Worm (Caenorhabditis elegans): ENCODE measurements around the gene vps-60.

Gene vps-60

DNA sequence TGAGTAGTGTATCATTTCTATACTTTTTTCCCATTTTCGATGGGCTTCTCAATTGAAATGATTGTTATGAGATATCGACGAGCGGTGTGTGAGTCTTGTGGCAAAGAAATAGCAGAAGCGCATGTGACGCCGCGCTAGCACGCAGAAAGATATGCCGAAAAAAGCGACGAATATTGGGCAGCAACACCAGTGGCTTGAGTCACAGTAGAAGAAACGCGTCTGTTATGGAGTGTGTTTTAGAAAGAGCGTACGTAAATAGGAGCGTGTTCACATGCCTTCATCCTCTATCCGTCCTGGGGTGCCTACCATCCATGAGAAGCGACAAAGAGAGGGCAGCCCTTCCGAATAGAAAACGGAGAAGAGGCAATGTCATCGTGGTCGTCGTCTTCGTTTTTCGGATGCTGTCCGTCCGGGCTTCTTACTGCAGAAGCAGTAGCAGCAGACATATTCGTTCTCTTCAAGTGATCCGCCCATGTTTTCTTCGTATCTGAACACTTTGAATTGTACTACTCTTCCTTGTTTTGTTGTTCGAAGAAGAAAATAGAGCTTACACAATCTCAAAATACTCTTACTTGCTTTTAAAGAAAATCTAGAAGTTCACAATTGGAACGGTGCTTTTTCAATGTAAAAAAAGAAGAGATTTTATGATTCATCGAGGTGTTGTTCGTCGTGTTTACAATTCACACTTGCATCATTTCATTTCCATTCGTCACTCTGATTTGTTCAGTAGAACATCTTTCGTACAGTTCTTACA, 4.0 kb upstream of the vps-60 start:
- TF ChIP-seq ref-2 (tag; optimal IDR thresholded peaks at IDR 0.05) (peak; percentile 4), sox-2 (GFP tag; IDR thresholded peaks at IDR 0.05) (no peak)

- TF ChIP-seq ceh-48 (tag; optimal IDR thresholded peaks at IDR 0.05) (no peak), ceh-9 (tag; optimal IDR thresholded peaks at IDR 0.05) (no peak), sdc-2 (tag; optimal IDR thresholded peaks at IDR 0.05) (no peak), pha-4 (tag; optimal IDR thresholded peaks at IDR 0.05) (no peak), F13H6.1 (tag; optimal IDR thresholded peaks at IDR 0.05) (no peak), odd-2 (tag; optimal IDR thresholded peaks at IDR 0.05) (no peak)
Measured at ce11 chrV:8608483-8608882, 2.6 kb upstream of the vps-60 start.

ce11 chrV:8607353-8607850, 1.5 kb upstream of the vps-60 start, which contains the start of gene smk-1:
TSS of gene smk-1 (plus strand) at chrV:8607800.
- TF ChIP-seq lim-6 (tag; optimal IDR thresholded peaks at IDR 0.05) (no peak), ceh-45 (GFP tag; IDR thresholded peaks at IDR 0.05) (no peak), pqm-1 (tag; optimal IDR thresholded peaks at IDR 0.05) (no peak), zip-5 (tag; optimal IDR thresholded peaks at IDR 0.05) (no peak), pha-2 (tag; optimal IDR thresholded peaks at IDR 0.05) (no peak)

DNA sequence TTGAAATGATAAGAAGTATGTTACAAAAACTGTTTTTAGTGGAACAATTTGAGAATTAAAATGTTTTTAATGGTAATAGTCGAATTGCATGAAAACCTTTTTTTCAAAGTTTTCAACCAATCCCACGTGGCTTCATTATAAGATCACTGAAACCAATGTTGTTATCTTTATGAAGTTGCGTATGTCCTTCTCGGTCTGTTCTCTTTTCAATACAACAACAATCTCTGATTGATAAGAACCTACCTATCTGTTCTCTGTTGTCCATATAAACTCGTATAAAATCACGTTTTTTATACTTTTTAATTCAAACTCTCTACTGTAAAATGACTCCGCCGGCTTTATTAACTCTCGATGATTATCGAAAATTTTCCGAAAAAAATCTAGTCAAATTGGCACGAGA, 2.7 kb downstream of the vps-60 start, which contains the start of gene F41E6.5:
Gene F41E6.5, plus strand, starts transcription at position 209 of the 400 bp plus-strand sequence.
- TF ChIP-seq hlh-30 (tag; optimal IDR thresholded peaks at IDR 0.05; ENCODE audit: insufficient read depth): no peak
- TF ChIP-seq tbx-7 (tag; optimal IDR thresholded peaks at IDR 0.05): no peak
- peak; percentile 65 for TF ChIP-seq elt-2 (tag; optimal IDR thresholded peaks at IDR 0.05)
- no peak for TF ChIP-seq nhr-232 (tag; optimal IDR thresholded peaks at IDR 0.05)
- TF ChIP-seq dve-1 (tag; optimal IDR thresholded peaks at IDR 0.05): no peak
- TF ChIP-seq unc-3 (GFP tag; conservative IDR thresholded peaks at IDR 0.05): no peak
- TF ChIP-seq unc-3 (tag; optimal IDR thresholded peaks at IDR 0.05): no peak

DNA sequence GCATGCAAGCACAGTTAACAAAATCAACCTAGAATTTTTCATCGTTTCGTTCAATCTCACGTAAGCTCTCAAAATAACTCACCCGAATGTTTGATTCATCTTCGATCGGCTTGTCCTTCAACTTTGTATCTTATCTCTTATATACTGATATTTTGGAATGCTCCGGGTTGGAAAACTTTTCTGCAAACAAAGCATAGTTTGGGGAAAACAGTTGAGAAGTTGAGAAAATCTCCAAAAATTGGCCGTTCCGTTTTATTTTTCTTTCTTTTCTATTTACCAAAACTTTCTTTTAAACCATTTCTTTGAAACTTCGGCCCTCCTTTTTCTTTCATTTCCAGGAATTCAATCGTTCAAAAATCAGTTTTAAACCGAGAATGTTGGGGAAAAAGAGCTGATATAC, 3.3 kb downstream of the vps-60 start, which contains the start of gene F41E6.15:
Gene F41E6.15, minus strand, starts transcription at position 101 of the 400 bp plus-strand sequence.
- no peak for TF ChIP-seq nhr-232 (tag; optimal IDR thresholded peaks at IDR 0.05)
- no peak for TF ChIP-seq K02D7.2 (tag; optimal IDR thresholded peaks at IDR 0.05)
- no peak for TF ChIP-seq tbx-2 (tag; optimal IDR thresholded peaks at IDR 0.05)

DNA sequence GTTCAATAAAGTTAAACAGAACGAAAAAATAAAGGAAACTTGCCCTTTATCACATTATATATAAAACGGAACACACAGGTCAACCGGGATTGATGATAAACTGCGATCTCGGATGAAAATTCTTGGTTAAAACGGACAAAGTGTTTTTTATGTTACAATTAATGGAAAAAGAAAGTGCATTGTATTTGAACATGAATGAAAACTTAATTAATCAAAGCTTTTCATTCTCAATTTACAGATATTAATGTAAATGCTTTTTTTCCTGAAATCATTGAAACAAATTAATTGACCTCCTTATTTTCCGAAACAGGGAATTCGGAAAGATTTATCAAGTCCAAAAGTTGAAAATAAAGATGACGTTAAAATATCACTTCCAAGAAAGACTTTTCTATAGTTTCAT, 4.5 kb downstream of the vps-60 start, which contains the start of gene F41E6.8:
Gene F41E6.8, minus strand, starts transcription at position 101 of the 400 bp plus-strand sequence.
- TF ChIP-seq madf-2 (tag; optimal IDR thresholded peaks at IDR 0.05) (no peak), mec-3 (tag; optimal IDR thresholded peaks at IDR 0.05; ENCODE audit: borderline replicate concordance) (no peak), pha-4 (tag; optimal IDR thresholded peaks at IDR 0.05) (no peak), odd-2 (tag; optimal IDR thresholded peaks at IDR 0.05) (no peak), zip-5 (tag; optimal IDR thresholded peaks at IDR 0.05) (no peak), unc-3 (GFP tag; conservative IDR thresholded peaks at IDR 0.05) (no peak), unc-3 (tag; optimal IDR thresholded peaks at IDR 0.05) (no peak), lim-6 (tag; optimal IDR thresholded peaks at IDR 0.05) (no peak), unc-55 (GFP tag; optimal IDR thresholded peaks at IDR 0.05) (no peak), rnt-1 (tag; optimal IDR thresholded peaks at IDR 0.05) (no peak)

DNA sequence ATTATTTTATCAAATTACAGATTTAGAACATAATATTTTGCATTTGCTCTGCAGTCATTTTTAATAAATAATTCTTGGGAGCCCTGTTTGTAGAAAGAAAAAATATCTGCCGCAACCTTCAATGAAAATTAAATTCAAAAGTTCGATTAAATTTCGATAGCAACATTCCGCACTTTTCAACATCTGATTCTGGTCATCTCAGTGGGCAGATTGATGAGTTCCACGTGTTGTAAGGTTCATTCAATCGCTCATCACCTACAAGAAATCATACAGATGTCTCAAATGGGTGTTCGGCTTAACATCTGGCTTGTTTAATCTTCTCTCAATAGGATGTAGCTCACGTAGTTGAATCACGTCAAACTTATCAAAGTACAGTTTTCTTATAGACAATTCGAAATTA, 6.0 kb downstream of the vps-60 start:
- TF ChIP-seq tbx-7 (tag; optimal IDR thresholded peaks at IDR 0.05) (no peak), K09A11.1 (tag; optimal IDR thresholded peaks at IDR 0.05; ENCODE audit: insufficient read depth) (no peak), hlh-8 (tag; optimal IDR thresholded peaks at IDR 0.05) (peak; percentile 15), hlh-15 (tag; optimal IDR thresholded peaks at IDR 0.05) (no peak), pag-3 (tag; optimal IDR thresholded peaks at IDR 0.05; ENCODE audit: borderline replicate concordance) (no peak), Y22D7AL.16 (tag; optimal IDR thresholded peaks at IDR 0.05) (no peak), dmd-4 (tag; optimal IDR thresholded peaks at IDR 0.05; ENCODE audit: borderline replicate concordance) (no peak)
